Worm (Caenorhabditis elegans) whole organism, L4/young adult: Measurements from ENCODE around the gene nhr-15.

ENCODE experiments used
- W03F9.2 ChIP-seq: fragments of 150-350 bp; optimal IDR thresholded peaks from 2 replicates; lab custom pipeline; 2014; ENCODE audit warnings: missing biosample characterization, missing genetic modification characterization
- dao-5 ChIP-seq: sonication (generic microtip); optimal IDR thresholded peaks from 2 replicates; lab custom pipeline; 2016; ENCODE audit warnings: missing genotype, missing genetic modification characterization, moderate library complexity, missing compliant biosample characterization

DNA sequence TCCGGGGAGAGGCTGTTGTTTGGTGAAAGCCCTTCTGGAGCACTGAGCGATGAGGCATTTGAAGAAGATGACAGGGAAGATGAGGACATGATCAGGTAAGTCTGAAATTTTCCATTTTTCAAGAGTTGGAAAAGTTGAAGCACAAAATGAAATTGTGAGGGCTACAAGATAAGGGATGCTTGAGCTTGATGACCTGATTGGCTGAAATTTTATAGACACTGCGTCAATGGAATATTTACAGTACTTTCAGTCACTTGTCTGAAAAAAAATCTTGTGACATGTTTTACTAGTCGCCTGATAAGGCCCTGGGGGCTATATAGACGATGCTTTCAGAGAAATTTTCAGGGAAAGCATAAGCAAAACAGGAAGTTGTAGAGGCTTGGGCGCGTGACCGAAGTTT is 23.8 kb downstream of the nhr-15 start, which contains the start of gene dmd-8:
- TF ChIP-seq W03F9.2 (tag; lab: Kevin White, UChicago) (no peak), dao-5 (no peak)
